Worm (Caenorhabditis elegans) whole organism, young adult: ENCODE measurements around the gene C45B11.5.

Source experiments
- B0019.2 ChIP-seq: fragments of 200-800 bp; sonication (Bioruptor generic); conservative IDR thresholded peaks from 2 replicates; pipeline ENCODE4 v1.3.6; 2022; ENCODE audit warnings: missing genetic modification reagents, missing genetic modification characterization, missing compliant biosample characterization
- C17E4.6 ChIP-seq: fragments of 200-800 bp; sonication (Bioruptor generic); IDR thresholded peaks from 2 replicates; pipeline ENCODE4 v1.3.6; 2022; ENCODE audit warnings: missing genetic modification reagents, missing genetic modification characterization, missing compliant biosample characterization
- D2030.7 ChIP-seq: fragments of 200-800 bp; sonication (Bioruptor generic); IDR thresholded peaks from 2 replicates; pipeline ENCODE4 v1.3.6; 2022; ENCODE audit warnings: missing genetic modification reagents, missing genetic modification characterization, missing compliant biosample characterization
- F49E8.2 ChIP-seq: sonication (generic microtip); optimal IDR thresholded peaks from 3 replicates; lab custom pipeline; 2017; ENCODE audit warnings: missing genetic modification characterization, mild to moderate bottlenecking, missing compliant biosample characterization, antibody characterized with exemption, moderate library complexity; ENCODE audit not compliant: insufficient read depth
- Y53G8AR.9 ChIP-seq: fragments of 200-800 bp; sonication (Bioruptor generic); conservative IDR thresholded peaks from 2 replicates; pipeline ENCODE4 v1.3.6; 2022; ENCODE audit warnings: missing genetic modification reagents, missing genetic modification characterization, missing compliant biosample characterization
- Y56A3A.18 ChIP-seq: fragments of 200-800 bp; sonication (Bioruptor generic); IDR thresholded peaks from 2 replicates; pipeline ENCODE4 v1.3.6; 2022; ENCODE audit warnings: missing genetic modification reagents, missing genetic modification characterization, missing compliant biosample characterization
- akir-1 ChIP-seq: fragments of 200-800 bp; sonication (Bioruptor generic); optimal IDR thresholded peaks from 2 replicates; lab custom pipeline; 2018; ENCODE audit warnings: mild to moderate bottlenecking, missing genetic modification characterization, moderate library complexity, missing compliant biosample characterization
- aptf-3 ChIP-seq: fragments of 200-800 bp; sonication (Bioruptor generic); IDR thresholded peaks from 2 replicates; pipeline ENCODE4 v1.3.6; 2022; ENCODE audit warnings: missing genetic modification characterization, missing compliant biosample characterization
- attf-6 ChIP-seq: fragments of 200-800 bp; sonication (Bioruptor generic); IDR thresholded peaks from 2 replicates; pipeline ENCODE4 v1.3.6; 2022; ENCODE audit warnings: missing genetic modification reagents, missing genetic modification characterization, missing compliant biosample characterization
- ceh-27 ChIP-seq: fragments of 200-800 bp; sonication (Bioruptor generic); optimal IDR thresholded peaks from 2 replicates; lab custom pipeline; 2018; ENCODE audit warnings: mild to moderate bottlenecking, missing genetic modification characterization, moderate library complexity, missing compliant biosample characterization
- chd-7 ChIP-seq: sonication (generic microtip); optimal IDR thresholded peaks from 2 replicates; lab custom pipeline; 2016; ENCODE audit warnings: mild to moderate bottlenecking, missing genetic modification characterization, moderate library complexity, missing compliant biosample characterization
- die-1 ChIP-seq: sonication (generic microtip); optimal IDR thresholded peaks from 2 replicates; lab custom pipeline; 2016; ENCODE audit warnings: missing genotype, mild to moderate bottlenecking, missing genetic modification characterization, missing compliant biosample characterization
- dpff-1 ChIP-seq: sonication (generic microtip); optimal IDR thresholded peaks from 2 replicates; lab custom pipeline; 2017; ENCODE audit warnings: mild to moderate bottlenecking, missing genetic modification characterization, missing compliant biosample characterization
- dpl-1 ChIP-seq: fragments of 150-350 bp; optimal IDR thresholded peaks from 2 replicates; lab custom pipeline; 2014; ENCODE audit warnings: missing biosample characterization, missing genetic modification reagents, missing genetic modification characterization
- efl-1 ChIP-seq: fragments of 150-350 bp; optimal IDR thresholded peaks from 2 replicates; lab custom pipeline; 2014; ENCODE audit warnings: missing biosample characterization, missing genetic modification reagents, missing genetic modification characterization
- ekl-4 ChIP-seq: fragments of 200-800 bp; sonication (Bioruptor generic); IDR thresholded peaks from 2 replicates; pipeline ENCODE4 v1.3.6; 2022; ENCODE audit warnings: missing genetic modification reagents, missing genetic modification characterization, missing compliant biosample characterization
- fkh-3 ChIP-seq: sonication (generic microtip); optimal IDR thresholded peaks from 2 replicates; lab custom pipeline; 2016; ENCODE audit warnings: mild to moderate bottlenecking, missing genetic modification characterization, missing compliant biosample characterization
- hlh-12 ChIP-seq: sonication (generic microtip); optimal IDR thresholded peaks from 2 replicates; lab custom pipeline; 2016; ENCODE audit warnings: missing genetic modification characterization, missing compliant biosample characterization
- hlh-26 ChIP-seq: fragments of 200-800 bp; sonication (Bioruptor generic); conservative IDR thresholded peaks from 2 replicates; pipeline ENCODE4 v1.3.6; 2022; ENCODE audit warnings: missing genetic modification reagents, missing genetic modification characterization, missing compliant biosample characterization
- hmg-1.2 ChIP-seq: fragments of 200-800 bp; sonication (Bioruptor generic); IDR thresholded peaks from 2 replicates; pipeline ENCODE4 v1.3.6; 2022; ENCODE audit warnings: missing genetic modification reagents, missing genetic modification characterization, missing compliant biosample characterization
- hrde-1 ChIP-seq: sonication (generic microtip); optimal IDR thresholded peaks from 2 replicates; lab custom pipeline; 2016; ENCODE audit warnings: missing genetic modification characterization, mild to moderate bottlenecking, missing compliant biosample characterization, moderate library complexity, missing genotype, missing genetic modification reagents, borderline replicate concordance
- hsf-1 ChIP-seq: fragments of 200-800 bp; sonication (Bioruptor generic); IDR thresholded peaks from 2 replicates; pipeline ENCODE4 v1.3.6; 2022; ENCODE audit warnings: missing genetic modification reagents, missing genetic modification characterization, missing compliant biosample characterization
- let-526 ChIP-seq: fragments of 200-800 bp; sonication (Bioruptor generic); IDR thresholded peaks from 2 replicates; pipeline ENCODE4 v1.3.6; 2022; ENCODE audit warnings: missing genetic modification reagents, missing genetic modification characterization, missing compliant biosample characterization
- let-607 ChIP-seq, 2 experiments: fragments of 200-800 bp in 1 of 2; sonication (Bioruptor generic) in 1 of 2; sonication (generic microtip) in 1 of 2; optimal IDR thresholded peaks; 2 replicates each; lab custom pipeline; 2016 to 2018; ENCODE audit warnings: mild to moderate bottlenecking in 2 of 2, missing compliant biosample characterization in 2 of 2, missing genetic modification characterization in 2 of 2, moderate library complexity in 2 of 2, missing genotype in 1 of 2
- lin-40 ChIP-seq: sonication (generic microtip); optimal IDR thresholded peaks from 2 replicates; lab custom pipeline; 2016; ENCODE audit warnings: missing genetic modification characterization, mild to moderate bottlenecking, missing compliant biosample characterization, missing genotype, missing genetic modification reagents
- lin-54 ChIP-seq: fragments of 200-800 bp; sonication (Bioruptor generic); optimal IDR thresholded peaks from 2 replicates; lab custom pipeline; 2018; ENCODE audit warnings: mild to moderate bottlenecking, missing genetic modification characterization, missing compliant biosample characterization
- madf-8 ChIP-seq: fragments of 200-800 bp; sonication (Bioruptor generic); conservative IDR thresholded peaks from 2 replicates; pipeline ENCODE4 v1.3.6; 2022; ENCODE audit warnings: missing genetic modification reagents, missing genetic modification characterization, missing compliant biosample characterization
- mxl-1 ChIP-seq: sonication (generic microtip); optimal IDR thresholded peaks from 2 replicates; lab custom pipeline; 2016; ENCODE audit warnings: missing genetic modification characterization, missing compliant biosample characterization
- nfya-1 ChIP-seq: sonication (generic microtip); optimal IDR thresholded peaks from 2 replicates; lab custom pipeline; 2017; ENCODE audit warnings: antibody characterized with exemption, missing compliant biosample characterization, missing genetic modification characterization, borderline replicate concordance; ENCODE audit not compliant: insufficient read depth
- nfya-2 ChIP-seq: fragments of 200-800 bp; sonication (Bioruptor generic); IDR thresholded peaks from 2 replicates; pipeline ENCODE4 v1.3.6; 2022; ENCODE audit warnings: missing genetic modification reagents, missing genetic modification characterization, missing compliant biosample characterization
- nhr-27 ChIP-seq: fragments of 200-800 bp; sonication (Bioruptor generic); optimal IDR thresholded peaks from 2 replicates; lab custom pipeline; 2018; ENCODE audit warnings: mild to moderate bottlenecking, missing genetic modification characterization, moderate library complexity, missing compliant biosample characterization
- repo-1 ChIP-seq: sonication (generic microtip); optimal IDR thresholded peaks from 2 replicates; lab custom pipeline; 2017; ENCODE audit warnings: mild to moderate bottlenecking, missing genetic modification characterization, missing compliant biosample characterization
- snpc-3.4 ChIP-seq: sonication (generic microtip); optimal IDR thresholded peaks from 2 replicates; lab custom pipeline; 2017; ENCODE audit warnings: missing genetic modification characterization, mild to moderate bottlenecking, missing compliant biosample characterization, antibody characterized with exemption, moderate library complexity, missing genotype, missing genetic modification reagents
- sptf-2 ChIP-seq: fragments of 200-800 bp; sonication (Bioruptor generic); optimal IDR thresholded peaks from 2 replicates; lab custom pipeline; 2018; ENCODE audit warnings: mild to moderate bottlenecking, missing genetic modification characterization, missing compliant biosample characterization
- tbp1 ChIP-seq: fragments of 200-800 bp; sonication (Bioruptor generic); optimal IDR thresholded peaks from 2 replicates; lab custom pipeline; 2018; ENCODE audit warnings: mild to moderate bottlenecking, missing genetic modification characterization, missing compliant biosample characterization
- tbx-9 ChIP-seq: sonication (generic microtip); optimal IDR thresholded peaks from 2 replicates; lab custom pipeline; 2016; ENCODE audit warnings: borderline replicate concordance, missing genetic modification characterization, inconsistent platforms, missing compliant biosample characterization
- ztf-22 ChIP-seq: fragments of 200-800 bp; sonication (Bioruptor generic); optimal IDR thresholded peaks from 2 replicates; lab custom pipeline; 2018; ENCODE audit warnings: mild to moderate bottlenecking, missing genetic modification characterization, moderate library complexity, missing compliant biosample characterization
- ztf-28 ChIP-seq: fragments of 200-800 bp; sonication (Bioruptor generic); IDR thresholded peaks from 2 replicates; pipeline ENCODE4 v1.3.6; 2022; ENCODE audit warnings: missing genetic modification reagents, missing genetic modification characterization, missing compliant biosample characterization

C45B11.5 gene

DNA sequence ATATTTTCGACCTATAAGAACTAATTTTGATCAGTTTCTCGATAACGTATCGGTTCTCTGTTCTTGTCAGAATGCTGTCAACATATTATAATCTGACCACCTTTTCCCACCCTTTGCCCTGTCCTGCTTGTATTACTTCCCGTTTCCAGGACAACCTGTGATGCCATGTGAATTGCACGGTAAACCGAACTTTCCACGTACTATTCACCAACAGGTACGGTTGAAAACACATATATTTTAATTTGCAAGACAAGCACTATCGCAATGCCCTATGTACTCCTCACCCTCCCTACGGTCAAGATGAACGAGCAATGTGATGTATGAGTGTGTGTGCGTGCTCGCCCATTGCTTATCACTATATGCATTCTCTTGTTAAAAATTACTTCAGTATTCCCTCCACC is 32.5 kb upstream of the C45B11.5 start (continued):
- TF ChIP-seq ceh-27 (GFP tag; lab: Kevin White, UChicago) (no peak), nhr-27 (tag; lab: Kevin White, UChicago) (no peak), akir-1 (no peak), fkh-3 (tag; lab: Kevin White, UChicago) (no peak), let-607 (tag; optimal IDR thresholded peaks at IDR 0.05; lab: Kevin White, UChicago) (peak in 1 of 2 experiments; percentile 74), ztf-22 (GFP tag; lab: Kevin White, UChicago) (peak; percentile 89), lin-40 (peak; percentile 4), repo-1 (tag; lab: Kevin White, UChicago) (no peak), snpc-3.4 (tag; lab: Kevin White, UChicago) (no peak), mxl-1 (no peak), lin-54 (GFP tag; lab: Kevin White, UChicago) (no peak), dpff-1 (tag; lab: Kevin White, UChicago) (no peak), tbp1 (GFP tag; lab: Kevin White, UChicago) (peak; percentile 2), chd-7 (tag; lab: Kevin White, UChicago) (no peak), nfya-2 (no peak), dpl-1 (no peak), C17E4.6 (GFP tag; lab: Robert Waterston, UW) (no peak), efl-1 (GFP tag; lab: Kevin White, UChicago) (no peak), hsf-1 (GFP tag; lab: Robert Waterston, UW) (no peak), sptf-2 (no peak), ekl-4 (no peak), madf-8 (GFP tag; lab: Robert Waterston, UW) (no peak)

DNA sequence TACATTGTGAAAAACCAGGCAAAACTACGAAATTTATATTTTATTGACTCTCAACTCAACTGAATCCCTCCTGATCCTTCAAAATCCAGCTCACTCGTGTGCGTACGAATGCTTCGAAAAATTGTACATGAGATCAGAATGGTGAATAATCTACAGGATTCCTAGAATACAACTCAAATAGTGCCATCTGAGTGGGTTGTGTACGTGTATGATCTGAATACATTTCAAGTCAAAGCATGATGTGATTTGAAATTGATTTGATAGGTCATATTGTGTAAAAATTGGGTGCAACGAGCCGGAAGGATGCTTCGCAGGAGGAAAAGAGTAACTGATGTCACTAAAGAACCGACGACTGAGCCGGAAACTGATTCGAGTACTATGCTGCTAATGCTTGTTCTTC is 30.8 kb upstream of the C45B11.5 start:
- TF ChIP-seq snpc-3.4 (tag; lab: Kevin White, UChicago) (no peak), die-1 (no peak), Y53G8AR.9 (no peak), let-526 (no peak), ztf-28 (GFP tag; lab: Robert Waterston, UW) (no peak), nfya-1 (no peak), hmg-1.2 (no peak), hrde-1 (tag; lab: Kevin White, UChicago) (no peak), aptf-3 (GFP tag; lab: Robert Waterston, UW) (no peak), repo-1 (tag; lab: Kevin White, UChicago) (no peak), D2030.7 (GFP tag; lab: Robert Waterston, UW) (no peak), Y56A3A.18 (no peak), hlh-26 (GFP tag; lab: Robert Waterston, UW) (no peak), hlh-12 (tag; lab: Kevin White, UChicago) (no peak), F49E8.2 (tag; lab: Kevin White, UChicago) (no peak), tbp1 (GFP tag; lab: Kevin White, UChicago) (no peak), tbx-9 (tag; lab: Kevin White, UChicago) (no peak), B0019.2 (GFP tag; lab: Robert Waterston, UW) (no peak), attf-6 (GFP tag; lab: Robert Waterston, UW) (no peak)
